Fruit fly (Drosophila melanogaster): ENCODE measurements around the gene CG42460.

The CG42460 gene

dm6 chr2L:3372483-3372929 is 15.8 kb downstream of the CG42460 start (continued):
- TF ChIP-seq gt (GFP tag; IDR thresholded peaks at IDR 0.05) (no peak), CG16813 (GFP tag; IDR thresholded peaks at IDR 0.05; ENCODE audit: partially characterized antibody) (peak; percentile 47), btn (GFP tag; optimal IDR thresholded peaks at IDR 0.05) (peak; percentile 5), CG17186 (GFP tag; optimal IDR thresholded peaks at IDR 0.05) (no peak), sens (GFP tag) (peak; percentile 19), CG11504 (tag; optimal IDR thresholded peaks at IDR 0.05) (peak; percentile 37), CG2678 (tag; optimal IDR thresholded peaks at IDR 0.05) (peak; percentile 16), YL-1 (GFP tag; optimal IDR thresholded peaks at IDR 0.05) (no peak), Med (GFP tag) (peak; percentile 87), Ets65A (GFP tag) (peak; percentile 91), odd (GFP tag; optimal IDR thresholded peaks at IDR 0.05) (no peak), CG18764 (GFP tag; optimal IDR thresholded peaks at IDR 0.05) (no peak), Dll (GFP tag; IDR thresholded peaks at IDR 0.05; ENCODE audit: partially characterized antibody) (no peak), zf30C (GFP tag; optimal IDR thresholded peaks at IDR 0.05) (peak; percentile 72), Rx (GFP tag; IDR thresholded peaks at IDR 0.05) (0 out of 2 replicates have a peak, but pooled peaks have one; percentile 14), CG10147 (GFP tag; optimal IDR thresholded peaks at IDR 0.05) (no peak), CG7357 (GFP tag; IDR thresholded peaks at IDR 0.05) (no peak), luna (GFP tag; optimal IDR thresholded peaks at IDR 0.05) (no peak), CG3065 (GFP tag; optimal IDR thresholded peaks at IDR 0.05) (peak; percentile 65), CG10366 (GFP tag; IDR thresholded peaks at IDR 0.05) (no peak), CG9437 (GFP tag; optimal IDR thresholded peaks at IDR 0.05) (no peak), ara (GFP tag; IDR thresholded peaks at IDR 0.05) (peak; percentile 50), bcd (GFP tag; optimal IDR thresholded peaks at IDR 0.05) (no peak), CG13424 (tag; optimal IDR thresholded peaks at IDR 0.05) (peak; percentile 15), CG5180 (GFP tag; optimal IDR thresholded peaks at IDR 0.05) (no peak), BEAF-32 (GFP tag; optimal IDR thresholded peaks at IDR 0.05) (no peak), Tbp (GFP tag; optimal IDR thresholded peaks at IDR 0.05) (no peak), CkIIα-i1 (GFP tag; IDR thresholded peaks at IDR 0.05) (0 out of 2 replicates have a peak, but pooled peaks have one; percentile 35), HmgD (GFP tag; optimal IDR thresholded peaks at IDR 0.05) (peak; percentile 30), vvl (GFP tag; IDR thresholded peaks at IDR 0.05) (0 out of 2 replicates have a peak, but pooled peaks have one; percentile 32), CG7928 (GFP tag; optimal IDR thresholded peaks at IDR 0.05) (no peak), dmrt99B (tag; optimal IDR thresholded peaks at IDR 0.05) (peak; percentile 13), CG15269 (tag; optimal IDR thresholded peaks at IDR 0.05) (peak; percentile 25), lov (optimal IDR thresholded peaks at IDR 0.05) (no peak), lov (GFP tag; IDR thresholded peaks at IDR 0.05) (0 out of 3 replicates have a peak, but pooled peaks have one; percentile 5), CG8290 (GFP tag; optimal IDR thresholded peaks at IDR 0.05) (no peak), CG8290 (tag; optimal IDR thresholded peaks at IDR 0.05) (peak in 1 of 2 experiments; percentile 35), Sox102F (GFP tag; optimal IDR thresholded peaks at IDR 0.05) (peak; percentile 16), CG9609 (GFP tag; optimal IDR thresholded peaks at IDR 0.05) (peak; percentile 2), BtbVII (GFP tag; optimal IDR thresholded peaks at IDR 0.05) (no peak), Bgb (GFP tag; IDR thresholded peaks at IDR 0.05; ENCODE audit: partially characterized antibody) (peak; percentile 67), nmo (GFP tag; optimal IDR thresholded peaks at IDR 0.05) (peak; percentile 16), toy (GFP tag; IDR thresholded peaks at IDR 0.05) (no peak), CG7963 (GFP tag; IDR thresholded peaks at IDR 0.05; ENCODE audit: partially characterized antibody) (peak; percentile 42; the same call in 1 of the 3 replicates), CG1603 (tag; optimal IDR thresholded peaks at IDR 0.05) (peak; percentile 35), amos (GFP tag; IDR thresholded peaks at IDR 0.05; ENCODE audit: partially characterized antibody) (peak; percentile 54), pho (GFP tag; optimal IDR thresholded peaks at IDR 0.05) (peak; percentile 3), mam (GFP tag; optimal IDR thresholded peaks at IDR 0.05) (peak; percentile 29), Abd-B (GFP tag; optimal IDR thresholded peaks at IDR 0.05) (no peak), ham (GFP tag; IDR thresholded peaks at IDR 0.05) (no peak), Atf-2 (GFP tag; optimal IDR thresholded peaks at IDR 0.05) (no peak)
